Fruit fly (Drosophila melanogaster) whole organism, prepupa: ENCODE data around the gene PolG2.

ENCODE experiments used
- CG11902 ChIP-seq: fragments of 200-800 bp; sonication (Bioruptor generic); optimal IDR thresholded peaks from 3 replicates; lab custom pipeline; 2016; ENCODE audit warnings: missing biosample characterization, missing genetic modification characterization
- CG6792 ChIP-seq: fragments of 200-800 bp; sonication (Bioruptor generic); optimal IDR thresholded peaks from 3 replicates; lab custom pipeline; 2016; ENCODE audit warnings: missing biosample characterization, missing genetic modification characterization
- eg ChIP-seq: fragments of 200-800 bp; sonication (Bioruptor generic); IDR thresholded peaks from 3 replicates; pipeline ENCODE4 v1.3.6; 2022; ENCODE audit warnings: missing biosample characterization, missing genetic modification characterization
- lz ChIP-seq: fragments of 200-800 bp; sonication (Bioruptor generic); optimal IDR thresholded peaks from 3 replicates; lab custom pipeline; 2016; ENCODE audit warnings: missing biosample characterization, missing genetic modification characterization
- vri ChIP-seq: fragments of 200-800 bp; sonication (Bioruptor generic); optimal IDR thresholded peaks from 3 replicates; lab custom pipeline; 2016; ENCODE audit warnings: missing biosample characterization, mild to moderate bottlenecking, missing genetic modification characterization

DNA sequence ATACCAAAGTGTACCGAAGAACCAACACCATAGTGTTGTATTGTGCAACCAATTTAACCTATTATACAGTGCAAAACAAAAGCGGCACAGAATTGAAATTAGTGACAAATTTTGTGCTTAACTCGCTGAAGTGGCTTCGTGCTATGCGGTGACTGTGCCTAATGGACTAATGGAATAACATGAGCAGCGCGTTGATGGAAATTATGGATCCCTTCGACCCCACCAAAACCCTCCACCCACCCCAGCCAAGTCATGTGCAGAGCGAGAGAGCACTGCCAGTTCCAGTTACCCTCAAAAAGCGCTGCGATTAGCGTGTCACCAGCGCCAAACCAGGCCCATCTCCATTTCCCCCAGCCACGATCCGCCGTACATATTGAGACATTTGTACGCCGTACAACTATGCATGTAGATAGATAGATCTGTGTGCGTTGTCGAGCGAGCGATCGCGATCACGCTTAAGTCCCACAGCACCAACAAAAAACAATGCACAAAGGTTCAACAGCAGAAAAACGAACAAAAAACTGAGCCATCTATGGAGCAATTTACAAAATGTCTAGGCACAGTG, 30.7 kb downstream of the PolG2 start:
- TF ChIP-seq lz (GFP tag; lab: Kevin White, UChicago) (no peak), eg (no peak), CG11902 (no peak), vri (GFP tag; lab: Kevin White, UChicago) (no peak), CG6792 (no peak)
